Worm (Caenorhabditis elegans): ENCODE data around the gene M03E7.1.
"Not testable (repeated sequence)": the region's sequence is repeated elsewhere in the genome, so short reads cannot be mapped to it uniquely, and the experiment has no call there.

The M03E7.1 gene

DNA sequence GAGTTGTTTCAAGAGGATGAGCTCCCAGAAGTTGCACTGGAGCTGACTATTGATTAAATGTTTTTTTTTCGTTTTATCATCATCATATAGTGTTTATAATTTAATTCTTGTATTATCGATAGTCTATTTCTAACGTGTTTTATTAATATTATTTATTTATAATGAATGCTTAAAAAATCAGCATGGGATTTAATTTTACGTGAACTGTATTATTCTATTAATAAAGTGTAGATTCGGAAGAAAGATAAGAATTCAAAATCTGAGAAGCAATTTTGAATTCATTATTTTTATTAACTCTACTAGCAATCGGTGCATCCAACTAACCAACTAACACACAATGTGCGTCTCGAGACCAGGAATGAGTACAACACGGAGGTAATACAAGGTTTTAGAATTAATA lies 41.8 kb downstream of the M03E7.1 start, which contains the start of gene C14C11.1:
Gene C14C11.1 (plus strand): TSS at position 301 of the 400 bp plus-strand sequence.
- not testable (repeated sequence) for TF ChIP-seq sea-2 (GFP tag; optimal IDR thresholded peaks at IDR 0.05); nfya-1 (tag; optimal IDR thresholded peaks at IDR 0.05; ENCODE audit: insufficient read depth); tbx-2 (tag; optimal IDR thresholded peaks at IDR 0.05)

DNA sequence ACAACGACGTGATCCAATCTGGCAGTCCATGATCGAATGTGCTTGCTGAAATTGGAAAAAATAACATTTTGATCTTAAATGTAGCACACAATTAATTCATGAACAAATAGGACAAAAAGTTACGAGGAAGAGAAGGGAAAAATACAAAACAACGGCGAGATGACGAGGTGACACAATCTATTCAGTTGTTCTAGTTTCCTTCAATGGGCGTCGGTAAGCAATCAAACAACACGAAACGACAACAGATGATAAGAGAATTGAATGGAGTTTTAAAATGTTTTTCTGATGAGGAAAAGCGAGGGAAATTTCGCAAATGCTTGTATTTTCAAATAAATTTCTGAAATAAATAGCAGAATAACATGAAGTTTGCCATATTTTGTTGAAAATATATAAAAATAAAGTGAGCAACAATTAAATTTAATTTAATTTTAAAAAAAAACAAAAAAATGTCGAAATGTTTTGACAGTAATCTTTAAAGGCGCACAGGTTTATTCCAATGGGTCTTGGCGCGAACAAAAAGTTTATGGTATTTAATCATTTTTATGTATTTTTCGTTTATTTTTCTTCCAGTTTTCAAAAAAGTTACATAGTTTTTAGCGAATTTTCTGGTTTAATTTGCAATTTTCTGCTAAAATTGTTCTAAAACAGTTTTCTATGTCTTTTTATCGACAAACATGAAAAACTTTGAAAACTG lies 44.7 kb downstream of the M03E7.1 start, which contains the start of gene C14C11.7:
Gene C14C11.7 (minus strand): TSS at position 51 of the 694 bp plus-strand sequence.
- TF ChIP-seq pqm-1 (tag; optimal IDR thresholded peaks at IDR 0.05) = no peak
- no peak for TF ChIP-seq R02D3.7 (tag; optimal IDR thresholded peaks at IDR 0.05)
- no peak for TF ChIP-seq daf-12 (tag; optimal IDR thresholded peaks at IDR 0.05)
- no peak for TF ChIP-seq sea-2 (GFP tag; optimal IDR thresholded peaks at IDR 0.05)
- no peak for TF ChIP-seq egl-5 (tag; optimal IDR thresholded peaks at IDR 0.05)
- TF ChIP-seq jun-1 (tag; optimal IDR thresholded peaks at IDR 0.05) = no peak
- no peak for TF ChIP-seq mml-1 (tag; optimal IDR thresholded peaks at IDR 0.05)
- TF ChIP-seq pha-4 (tag; optimal IDR thresholded peaks at IDR 0.05) = no peak
- no peak for TF ChIP-seq tbx-2 (tag; optimal IDR thresholded peaks at IDR 0.05)
- no peak for TF ChIP-seq egl-27 (tag; optimal IDR thresholded peaks at IDR 0.05)
- TF ChIP-seq unc-62 (GFP tag; optimal IDR thresholded peaks at IDR 0.05) = no peak
- no peak for TF ChIP-seq lin-15B (tag; optimal IDR thresholded peaks at IDR 0.05)
- no peak for TF ChIP-seq fkh-2 (tag; optimal IDR thresholded peaks at IDR 0.05)
- no peak for TF ChIP-seq hmg-11 (tag; optimal IDR thresholded peaks at IDR 0.05)
- TF ChIP-seq nhr-28 (tag; optimal IDR thresholded peaks at IDR 0.05) = no peak
- no peak for TF ChIP-seq ztf-11 (tag; optimal IDR thresholded peaks at IDR 0.05)
- TF ChIP-seq fos-1 (tag; optimal IDR thresholded peaks at IDR 0.05) = no peak

DNA sequence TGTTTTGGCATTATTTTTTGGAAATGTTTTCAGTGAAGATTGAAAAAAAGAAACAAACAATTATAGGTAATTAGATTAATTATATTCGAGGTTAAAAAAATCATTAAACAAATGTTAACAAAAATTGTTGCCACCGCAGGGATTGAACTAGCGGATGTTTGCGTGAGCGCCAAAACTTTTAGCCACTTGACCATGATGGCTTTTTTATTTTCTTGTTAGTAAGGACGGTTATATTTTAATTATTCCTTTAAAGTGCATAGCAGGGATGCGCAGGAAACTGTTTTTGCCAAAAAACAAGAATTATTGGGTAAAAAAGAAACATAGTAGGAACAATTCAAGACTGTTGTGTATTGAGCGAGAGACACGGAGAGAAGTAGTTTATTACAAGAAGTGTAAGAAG lies 45.8 kb downstream of the M03E7.1 start:
- TF ChIP-seq daf-12 (tag; optimal IDR thresholded peaks at IDR 0.05) = no peak
- TF ChIP-seq ZK546.5 (tag; optimal IDR thresholded peaks at IDR 0.05) = no peak
- no peak for TF ChIP-seq nhr-28 (tag; optimal IDR thresholded peaks at IDR 0.05)
- peak; percentile 86 for TF ChIP-seq nhr-43 (tag; optimal IDR thresholded peaks at IDR 0.05; ENCODE audit: poor library complexity, severe bottlenecking)
- TF ChIP-seq fkh-2 (tag; optimal IDR thresholded peaks at IDR 0.05) = no peak
- TF ChIP-seq aly-2 (tag; optimal IDR thresholded peaks at IDR 0.05) = no peak
- TF ChIP-seq unc-39 (tag; optimal IDR thresholded peaks at IDR 0.05) = no peak
- TF ChIP-seq ceh-9 (tag; optimal IDR thresholded peaks at IDR 0.05) = no peak
- TF ChIP-seq lin-15B (tag; optimal IDR thresholded peaks at IDR 0.05) = no peak
- TF ChIP-seq snpc-4 (tag; optimal IDR thresholded peaks at IDR 0.05) = no peak
- TF ChIP-seq ztf-11 (tag; optimal IDR thresholded peaks at IDR 0.05) = no peak
- peak; percentile 64 for TF ChIP-seq nhr-77 (tag; optimal IDR thresholded peaks at IDR 0.05)
- no peak for TF ChIP-seq egl-27 (tag; optimal IDR thresholded peaks at IDR 0.05)
- peak; percentile 6 for TF ChIP-seq elt-2 (tag; optimal IDR thresholded peaks at IDR 0.05)
- TF ChIP-seq tbx-2 (tag; optimal IDR thresholded peaks at IDR 0.05) = peak; percentile 31
- TF ChIP-seq ceh-16 (tag; optimal IDR thresholded peaks at IDR 0.05) = no peak
- TF ChIP-seq nhr-23 (tag; optimal IDR thresholded peaks at IDR 0.05) = peak; percentile 36
- no peak for TF ChIP-seq hmg-11 (tag; optimal IDR thresholded peaks at IDR 0.05)
- TF ChIP-seq nhr-11 (tag; optimal IDR thresholded peaks at IDR 0.05) = no peak
- no peak for TF ChIP-seq fos-1 (tag; optimal IDR thresholded peaks at IDR 0.05)
- TF ChIP-seq skn-1 (tag; optimal IDR thresholded peaks at IDR 0.05) = no peak
- peak; percentile 71 for TF ChIP-seq lsy-12 (tag; optimal IDR thresholded peaks at IDR 0.05)

ce11 chrV:5668968-5669367 lies 47.5 kb downstream of the M03E7.1 start:
- TF ChIP-seq nhr-25 (tag; optimal IDR thresholded peaks at IDR 0.05) = no peak
- no peak for TF ChIP-seq daf-12 (tag; optimal IDR thresholded peaks at IDR 0.05)
- TF ChIP-seq aly-2 (tag; optimal IDR thresholded peaks at IDR 0.05) = no peak
- no peak for TF ChIP-seq ceh-28 (tag; optimal IDR thresholded peaks at IDR 0.05)
- TF ChIP-seq nhr-12 (tag; optimal IDR thresholded peaks at IDR 0.05) = no peak
- TF ChIP-seq ceh-9 (tag; optimal IDR thresholded peaks at IDR 0.05) = no peak
- no peak for TF ChIP-seq ztf-11 (tag; optimal IDR thresholded peaks at IDR 0.05)

- TF ChIP-seq ztf-11 (tag; optimal IDR thresholded peaks at IDR 0.05) = no peak
- TF ChIP-seq ceh-16 (tag; optimal IDR thresholded peaks at IDR 0.05) = no peak
- no peak for TF ChIP-seq nhr-77 (tag; optimal IDR thresholded peaks at IDR 0.05)
- TF ChIP-seq fkh-2 (tag; optimal IDR thresholded peaks at IDR 0.05) = no peak
- TF ChIP-seq elt-1 (tag; optimal IDR thresholded peaks at IDR 0.05) = no peak
- no peak for TF ChIP-seq jun-1 (tag; optimal IDR thresholded peaks at IDR 0.05)
- no peak for TF ChIP-seq fos-1 (tag; optimal IDR thresholded peaks at IDR 0.05)
- no peak for TF ChIP-seq zag-1 (tag; optimal IDR thresholded peaks at IDR 0.05)
These were observed 50.8 kb downstream of the M03E7.1 start for ce11 chrV:5672270-5672669.
